Fruit fly (Drosophila melanogaster) whole organism, embryonic: ENCODE measurements around the gene mtTFB2.

Experiments used
- CG1024 ChIP-seq: fragments of 200-800 bp; sonication (Bioruptor generic); IDR thresholded peaks from 2 replicates; pipeline ENCODE4 v1.3.6; 2022; ENCODE audit warnings: missing biosample characterization, missing genetic modification characterization
- CG12744 ChIP-seq: fragments of 200-800 bp; sonication (Bioruptor generic); optimal IDR thresholded peaks from 2 replicates; lab custom pipeline; 2016; ENCODE audit warnings: missing biosample characterization, missing genetic modification characterization
- CG13775 ChIP-seq: fragments of 200-800 bp; sonication (Bioruptor generic); optimal IDR thresholded peaks from 3 replicates; lab custom pipeline; 2017; ENCODE audit warnings: missing biosample characterization, mild to moderate bottlenecking, missing genetic modification characterization
- CG13894 ChIP-seq: fragments of 200-800 bp; sonication (Bioruptor generic); optimal IDR thresholded peaks from 3 replicates; lab custom pipeline; 2018; ENCODE audit warnings: missing biosample characterization, mild to moderate bottlenecking, missing genetic modification characterization, moderate library complexity
- CG14667 ChIP-seq: fragments of 200-800 bp; sonication (Bioruptor generic); IDR thresholded peaks from 2 replicates; pipeline ENCODE4 v1.3.6; 2022; ENCODE audit warnings: missing biosample characterization, missing genetic modification characterization
- CG14965 ChIP-seq: fragments of 200-800 bp; sonication (Bioruptor generic); optimal IDR thresholded peaks from 2 replicates; lab custom pipeline; 2016; ENCODE audit warnings: missing biosample characterization, missing genetic modification characterization, borderline replicate concordance
- CG15514 ChIP-seq: fragments of 200-800 bp; sonication (Bioruptor generic); optimal IDR thresholded peaks from 3 replicates; lab custom pipeline; 2017; ENCODE audit warnings: missing biosample characterization, missing genetic modification characterization, mild to moderate bottlenecking, moderate library complexity, missing genetic modification reagents
- CG17568 ChIP-seq: fragments of 200-800 bp; sonication (Bioruptor generic); optimal IDR thresholded peaks from 2 replicates; lab custom pipeline; 2018; ENCODE audit warnings: missing biosample characterization, mild to moderate bottlenecking, missing genetic modification characterization, moderate library complexity
- CG18011 ChIP-seq: fragments of 200-800 bp; sonication (Bioruptor generic); optimal IDR thresholded peaks from 2 replicates; lab custom pipeline; 2017; ENCODE audit warnings: missing biosample characterization, missing genetic modification characterization, mild to moderate bottlenecking, moderate library complexity, missing genotype
- CG2202 ChIP-seq: fragments of 200-800 bp; sonication (Bioruptor generic); optimal IDR thresholded peaks from 2 replicates; lab custom pipeline; 2018; ENCODE audit warnings: missing biosample characterization, mild to moderate bottlenecking, missing genetic modification characterization
- CG3847 ChIP-seq: fragments of 200-800 bp; sonication (Bioruptor generic); IDR thresholded peaks from 2 replicates; pipeline ENCODE4 v1.3.6; 2022; ENCODE audit warnings: missing biosample characterization, missing genetic modification characterization
- CG4282 ChIP-seq: fragments of 200-800 bp; sonication (Bioruptor generic); optimal IDR thresholded peaks from 2 replicates; lab custom pipeline; 2016; ENCODE audit warnings: missing biosample characterization, missing genetic modification characterization
- CG4617 ChIP-seq: fragments of 200-800 bp; sonication (Bioruptor generic); optimal IDR thresholded peaks from 3 replicates; lab custom pipeline; 2016; ENCODE audit warnings: missing biosample characterization, missing genetic modification characterization, borderline replicate concordance
- CG6175 ChIP-seq: fragments of 200-800 bp; sonication (Bioruptor generic); IDR thresholded peaks from 3 replicates; pipeline ENCODE4 v1.3.6; 2022; ENCODE audit warnings: missing biosample characterization, missing genetic modification characterization
- CG6689 ChIP-seq: fragments of 200-800 bp; sonication (Bioruptor generic); IDR thresholded peaks from 2 replicates; pipeline ENCODE4 v1.3.6; 2022; ENCODE audit warnings: missing biosample characterization, missing genetic modification characterization
- CG8281 ChIP-seq: fragments of 200-800 bp; sonication (Bioruptor generic); optimal IDR thresholded peaks from 2 replicates; lab custom pipeline; 2018; ENCODE audit warnings: missing biosample characterization, mild to moderate bottlenecking, missing genetic modification characterization, moderate library complexity
- CG9797 ChIP-seq: fragments of 200-800 bp; sonication (Bioruptor generic); optimal IDR thresholded peaks from 3 replicates; lab custom pipeline; 2018; ENCODE audit warnings: missing biosample characterization, mild to moderate bottlenecking, missing genetic modification characterization
- Camta ChIP-seq: fragments of 200-800 bp; sonication (Bioruptor generic); optimal IDR thresholded peaks from 2 replicates; lab custom pipeline; 2016; ENCODE audit warnings: missing biosample characterization, missing genetic modification characterization
- D19A ChIP-seq: fragments of 200-800 bp; optimal IDR thresholded peaks from 3 replicates; lab custom pipeline; 2019; ENCODE audit warnings: missing biosample characterization, mild to moderate bottlenecking, missing genetic modification characterization, moderate library complexity
- Dip3 ChIP-seq: fragments of 200-800 bp; sonication (Bioruptor generic); optimal IDR thresholded peaks from 3 replicates; lab custom pipeline; 2016; ENCODE audit warnings: missing biosample characterization, missing genetic modification characterization
- Drgx ChIP-seq: fragments of 200-800 bp; sonication (Bioruptor generic); IDR thresholded peaks from 2 replicates; pipeline ENCODE4 v1.3.6; 2022; ENCODE audit warnings: missing biosample characterization, missing genetic modification characterization
- Elba2 ChIP-seq: fragments of 200-800 bp; sonication (Bioruptor generic); optimal IDR thresholded peaks from 3 replicates; lab custom pipeline; 2016; ENCODE audit warnings: missing biosample characterization, missing genetic modification characterization
- HHEX ChIP-seq: fragments of 200-800 bp; sonication (Bioruptor generic); optimal IDR thresholded peaks from 3 replicates; lab custom pipeline; 2017; ENCODE audit warnings: missing biosample characterization, mild to moderate bottlenecking, missing genetic modification characterization, missing genetic modification reagents
- HLH54F ChIP-seq: fragments of 200-800 bp; sonication (Bioruptor generic); optimal IDR thresholded peaks from 3 replicates; lab custom pipeline; 2016; ENCODE audit warnings: missing biosample characterization, missing genetic modification characterization
- Med ChIP-seq: fragments of 200-800 bp; sonication (Bioruptor generic); peaks from one replicate; lab custom pipeline; 2016; ENCODE audit warnings: missing biosample characterization, missing genetic modification characterization, mild to moderate bottlenecking, inconsistent platforms, moderate library complexity
- Ptx1 ChIP-seq: fragments of 200-800 bp; sonication (Bioruptor generic); IDR thresholded peaks from 2 replicates; pipeline ENCODE4 v1.3.6; 2022; ENCODE audit warnings: missing biosample characterization, missing genetic modification characterization
- Sin3A ChIP-seq: fragments of >200 bp; optimal IDR thresholded peaks from 2 replicates; lab custom pipeline; 2018
- Sox102F ChIP-seq: fragments of 200-800 bp; sonication (Bioruptor generic); optimal IDR thresholded peaks from 2 replicates; lab custom pipeline; 2018; ENCODE audit warnings: missing biosample characterization, mild to moderate bottlenecking, missing genetic modification characterization, moderate library complexity
- Sry-δ ChIP-seq: fragments of 200-800 bp; sonication (Bioruptor generic); optimal IDR thresholded peaks from 2 replicates; lab custom pipeline; 2016; ENCODE audit warnings: missing biosample characterization, missing genetic modification characterization
- TFAM ChIP-seq: fragments of 200-800 bp; sonication (Bioruptor generic); optimal IDR thresholded peaks from 2 replicates; lab custom pipeline; 2017; ENCODE audit warnings: missing biosample characterization, missing genetic modification characterization, inconsistent platforms
- ase ChIP-seq: fragments of 200-800 bp; sonication (Bioruptor generic); IDR thresholded peaks from 3 replicates; pipeline ENCODE4 v1.3.6; 2022; ENCODE audit warnings: missing biosample characterization, missing genetic modification characterization
- bbx ChIP-seq: fragments of 200-800 bp; sonication (Bioruptor generic); IDR thresholded peaks from 2 replicates; pipeline ENCODE4 v1.3.6; 2022; ENCODE audit warnings: missing biosample characterization, missing genetic modification characterization; ENCODE audit not compliant: partially characterized antibody
- cg ChIP-seq: fragments of 200-800 bp; sonication (Bioruptor generic); optimal IDR thresholded peaks from 3 replicates; lab custom pipeline; 2019; ENCODE audit warnings: missing biosample characterization, mild to moderate bottlenecking, missing genetic modification characterization, moderate library complexity
- corto ChIP-seq: fragments of 200-800 bp; sonication (Bioruptor generic); optimal IDR thresholded peaks from 2 replicates; lab custom pipeline; 2016; ENCODE audit warnings: missing biosample characterization, mild to moderate bottlenecking, missing genetic modification characterization, moderate library complexity
- croc ChIP-seq: fragments of 200-800 bp; sonication (Bioruptor generic); conservative IDR thresholded peaks from 3 replicates; pipeline ENCODE4 v1.3.6; 2022; ENCODE audit warnings: missing biosample characterization, missing genetic modification characterization
- dati ChIP-seq: fragments of 200-800 bp; sonication (Bioruptor generic); IDR thresholded peaks from 2 replicates; pipeline ENCODE4 v1.3.6; 2022; ENCODE audit warnings: missing biosample characterization, missing genetic modification characterization
- ems ChIP-seq: fragments of 200-800 bp; sonication (Bioruptor generic); optimal IDR thresholded peaks from 3 replicates; lab custom pipeline; 2016; ENCODE audit warnings: missing biosample characterization, missing genetic modification characterization
- h ChIP-seq: fragments of >200 bp; optimal IDR thresholded peaks from 2 replicates; lab custom pipeline; 2017
- kay ChIP-seq: fragments of 200-800 bp; sonication (Bioruptor generic); optimal IDR thresholded peaks from 2 replicates; lab custom pipeline; 2016; ENCODE audit warnings: missing biosample characterization, missing genetic modification characterization
- lmd ChIP-seq: fragments of 200-800 bp; sonication (Bioruptor generic); IDR thresholded peaks from 2 replicates; pipeline ENCODE4 v1.3.6; 2022; ENCODE audit warnings: missing biosample characterization, missing genetic modification characterization
- nau ChIP-seq: fragments of 200-800 bp; sonication (Bioruptor generic); optimal IDR thresholded peaks from 3 replicates; lab custom pipeline; 2017; ENCODE audit warnings: missing biosample characterization, mild to moderate bottlenecking, missing genetic modification characterization, missing genetic modification reagents
- oc ChIP-seq: fragments of 200-800 bp; sonication (Bioruptor generic); optimal IDR thresholded peaks from 2 replicates; lab custom pipeline; 2018; ENCODE audit warnings: missing biosample characterization, mild to moderate bottlenecking, missing genetic modification characterization, moderate library complexity
- ranshi ChIP-seq: fragments of 200-800 bp; sonication (Bioruptor generic); IDR thresholded peaks from 2 replicates; pipeline ENCODE4 v1.3.6; 2022; ENCODE audit warnings: missing biosample characterization, missing genetic modification characterization
- row ChIP-seq: fragments of 200-800 bp; sonication (Bioruptor generic); IDR thresholded peaks from 3 replicates; pipeline ENCODE4 v1.3.6; 2022; ENCODE audit warnings: missing biosample characterization, missing genetic modification characterization
- sc ChIP-seq, 3 experiments: fragments of >200 bp in 2 of 3; fragments of 200-800 bp in 1 of 3; sonication (Bioruptor generic) in 1 of 3; optimal IDR thresholded peaks; 2 replicates in 2 of 3; 3 replicates in 1 of 3; lab custom pipeline; 2017; ENCODE audit warnings: mild to moderate bottlenecking in 1 of 3, missing biosample characterization in 1 of 3, missing genetic modification characterization in 1 of 3, missing genetic modification reagents in 1 of 3
- shn ChIP-seq: fragments of 200-800 bp; sonication (Bioruptor generic); optimal IDR thresholded peaks from 3 replicates; lab custom pipeline; 2016; ENCODE audit warnings: missing biosample characterization, missing genetic modification characterization
- sim ChIP-seq: fragments of 200-800 bp; sonication (Bioruptor generic); IDR thresholded peaks from 2 replicates; pipeline ENCODE4 v1.3.6; 2022; ENCODE audit warnings: missing biosample characterization, missing genetic modification characterization
- tgo ChIP-seq: fragments of 200-800 bp; sonication (Bioruptor generic); IDR thresholded peaks from 3 replicates; pipeline ENCODE4 v1.3.6; 2022; ENCODE audit warnings: missing biosample characterization, missing genetic modification characterization
- vfl ChIP-seq: fragments of 200-800 bp; sonication (Bioruptor generic); optimal IDR thresholded peaks from 2 replicates; lab custom pipeline; 2016; ENCODE audit warnings: missing biosample characterization, missing genetic modification characterization

Gene mtTFB2

dm6 chr3R:10082549-10083075 is 37.2 kb downstream of the mtTFB2 start (continued):
- TF ChIP-seq kay (GFP tag; lab: Kevin White, UChicago) = no peak
- TF ChIP-seq Drgx = peak; percentile 47; the same call in 1 of the 2 replicates
- no peak for TF ChIP-seq CG3847
- TF ChIP-seq shn (GFP tag; lab: Kevin White, UChicago) = no peak
- TF ChIP-seq cg (GFP tag; lab: Kevin White, UChicago) = peak; percentile 5
- peak; percentile 73 for TF ChIP-seq corto
- TF ChIP-seq CG13894 = no peak
- TF ChIP-seq sc (optimal IDR thresholded peaks at IDR 0.05; lab: Kevin White, UChicago) = no peak
- no peak for TF ChIP-seq sc (GFP tag; optimal IDR thresholded peaks at IDR 0.05; lab: Kevin White, UChicago)
- TF ChIP-seq HLH54F (GFP tag; lab: Kevin White, UChicago) = no peak
- no peak for TF ChIP-seq CG17568 (GFP tag; lab: Kevin White, UChicago)
- TF ChIP-seq CG8281 = no peak
- no peak for TF ChIP-seq ase (GFP tag; lab: Robert Waterston, UW)
- peak; percentile 10; the same call in 1 of the 2 replicates for TF ChIP-seq lmd (GFP tag; lab: Robert Waterston, UW)
- no peak for TF ChIP-seq ranshi (GFP tag; lab: Robert Waterston, UW)
- TF ChIP-seq oc (tag; lab: Kevin White, UChicago) = no peak
- no peak for TF ChIP-seq CG18011
- TF ChIP-seq CG9797 (GFP tag; lab: Kevin White, UChicago) = no peak
- no peak for TF ChIP-seq bbx (GFP tag; lab: Robert Waterston, UW)
- TF ChIP-seq vfl (GFP tag; lab: Kevin White, UChicago) = no peak
- no peak for TF ChIP-seq Elba2
- no peak for TF ChIP-seq Sin3A (lab: Kevin White, UChicago)
- peak; percentile 30; the same call in 1 of the 3 replicates for TF ChIP-seq row
- no peak for TF ChIP-seq tgo (GFP tag; lab: Robert Waterston, UW)
- TF ChIP-seq D19A (tag; lab: Kevin White, UChicago) = no peak
- TF ChIP-seq dati (GFP tag; lab: Robert Waterston, UW) = no peak
- no peak for TF ChIP-seq CG4282 (GFP tag; lab: Kevin White, UChicago)
- no peak for TF ChIP-seq nau
- peak; percentile 71 for TF ChIP-seq Med (GFP tag; lab: Kevin White, UChicago)
- TF ChIP-seq Ptx1 (GFP tag; lab: Robert Waterston, UW) = 0 out of 2 replicates have a peak, but pooled peaks have one; percentile 7
- TF ChIP-seq CG1024 = no peak
- TF ChIP-seq CG2202 = no peak
- TF ChIP-seq CG15514 (GFP tag; lab: Kevin White, UChicago) = no peak
- no peak for TF ChIP-seq CG14965
- TF ChIP-seq sim (GFP tag; lab: Robert Waterston, UW) = no peak
- no peak for TF ChIP-seq ems (GFP tag; lab: Kevin White, UChicago)
- no peak for TF ChIP-seq CG6175 (GFP tag; lab: Robert Waterston, UW)
- TF ChIP-seq h (lab: Kevin White, UChicago) = no peak
- no peak for TF ChIP-seq CG14667 (GFP tag; lab: Robert Waterston, UW)
- no peak for TF ChIP-seq TFAM
- TF ChIP-seq Dip3 (GFP tag; lab: Kevin White, UChicago) = no peak
- TF ChIP-seq Sox102F (GFP tag; lab: Kevin White, UChicago) = peak; percentile 15
- TF ChIP-seq CG6689 (GFP tag; lab: Robert Waterston, UW) = no peak
- no peak for TF ChIP-seq Sry-δ (GFP tag; lab: Kevin White, UChicago)
- TF ChIP-seq HHEX (GFP tag; lab: Kevin White, UChicago) = no peak
- TF ChIP-seq Camta (GFP tag; lab: Kevin White, UChicago) = no peak
- no peak for TF ChIP-seq CG4617 (GFP tag; lab: Kevin White, UChicago)
- no peak for TF ChIP-seq CG12744 (GFP tag; lab: Kevin White, UChicago)
- 0 out of 3 replicates have a peak, but pooled peaks have one; percentile 12 for TF ChIP-seq croc (GFP tag; lab: Robert Waterston, UW)
- no peak for TF ChIP-seq CG13775
